Worm (Caenorhabditis elegans): ENCODE measurements around the gene T19C9.8.

- TF ChIP-seq him-1 (tag; optimal IDR thresholded peaks at IDR 0.05) (no peak), dao-5 (tag; optimal IDR thresholded peaks at IDR 0.05) (no peak)
Observed at ce11 chrV:17284159-17284558, 45.3 kb downstream of the T19C9.8 start.

All from whole organism, L4/young adult.